Worm (Caenorhabditis elegans) whole organism, L4 larva: Measurements from ENCODE around the gene clec-266.

Experiments used
- F44E2.7 ChIP-seq: fragments of 200-800 bp; sonication (Bioruptor generic); IDR thresholded peaks from 2 replicates; pipeline ENCODE4 v2.1.2; 2022; ENCODE audit warnings: missing genetic modification characterization, missing compliant biosample characterization
- R02D3.7 ChIP-seq: fragments of 150-350 bp; sonication (generic microtip); optimal IDR thresholded peaks from 3 replicates; lab custom pipeline; 2014; ENCODE audit warnings: missing biosample characterization, missing genetic modification characterization
- T26A8.4 ChIP-seq: fragments of 200-800 bp; sonication (Bioruptor generic); IDR thresholded peaks from 2 replicates; pipeline ENCODE4 v1.3.6; 2022; ENCODE audit warnings: missing genetic modification characterization, missing compliant biosample characterization
- set-16 ChIP-seq: fragments of 200-800 bp; sonication (Bioruptor generic); IDR thresholded peaks from 2 replicates; pipeline ENCODE4 v1.3.6; 2022; ENCODE audit warnings: missing genetic modification reagents, missing genetic modification characterization, missing compliant biosample characterization
- unc-62 ChIP-seq, 3 experiments: fragments of 150-350 bp in 1 of 3; sonication (generic microtip); optimal IDR thresholded peaks in 2 of 3; peaks in 1 of 3; 1 replicate in 1 of 3; 2 replicates in 2 of 3; lab custom pipeline; 2014 to 2017; ENCODE audit warnings: missing biosample characterization in 3 of 3, missing genetic modification characterization in 3 of 3, missing genetic modification reagents in 3 of 3, missing genotype in 1 of 3
- zag-1 ChIP-seq: fragments of 150-350 bp; optimal IDR thresholded peaks from 2 replicates; lab custom pipeline; 2014; ENCODE audit warnings: missing biosample characterization, missing genetic modification characterization

Gene clec-266

ce11 chrX:6583385-6583784 lies 39.3 kb downstream of the clec-266 start:
- TF ChIP-seq unc-62 (GFP tag; optimal IDR thresholded peaks at IDR 0.05 in 1 of 2; lab: Kevin White, UChicago) (peak in 1 of 2 experiments; percentile 93), unc-62 (tag; optimal IDR thresholded peaks at IDR 0.05; lab: Kevin White, UChicago) (no peak), zag-1 (no peak)

DNA sequence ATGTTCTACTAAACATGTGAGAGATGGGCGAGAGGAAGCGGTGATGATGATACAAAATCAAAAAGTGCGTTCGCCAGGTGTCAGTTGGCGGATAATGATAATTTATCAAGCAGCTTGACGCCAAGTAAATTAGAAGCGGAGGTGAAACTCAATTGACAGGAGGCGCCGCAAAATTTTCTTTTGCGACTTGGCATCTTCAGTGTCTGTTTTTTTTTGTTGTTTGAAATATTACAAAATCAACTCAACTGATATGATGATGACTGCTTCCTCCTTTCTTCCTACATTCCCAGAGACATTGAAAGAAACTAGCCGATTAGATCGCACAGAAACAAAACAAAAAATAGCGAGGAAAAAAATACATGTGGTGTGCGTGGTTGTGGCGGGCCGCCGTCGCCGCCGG lies 46.7 kb downstream of the clec-266 start:
- TF ChIP-seq T26A8.4 (GFP tag; lab: Robert Waterston, UW) (no peak), unc-62 (GFP tag; optimal IDR thresholded peaks at IDR 0.05 in 1 of 2; lab: Kevin White, UChicago) (peak in 1 of 2 experiments; percentile 95), unc-62 (tag; optimal IDR thresholded peaks at IDR 0.05; lab: Kevin White, UChicago) (no peak)

DNA sequence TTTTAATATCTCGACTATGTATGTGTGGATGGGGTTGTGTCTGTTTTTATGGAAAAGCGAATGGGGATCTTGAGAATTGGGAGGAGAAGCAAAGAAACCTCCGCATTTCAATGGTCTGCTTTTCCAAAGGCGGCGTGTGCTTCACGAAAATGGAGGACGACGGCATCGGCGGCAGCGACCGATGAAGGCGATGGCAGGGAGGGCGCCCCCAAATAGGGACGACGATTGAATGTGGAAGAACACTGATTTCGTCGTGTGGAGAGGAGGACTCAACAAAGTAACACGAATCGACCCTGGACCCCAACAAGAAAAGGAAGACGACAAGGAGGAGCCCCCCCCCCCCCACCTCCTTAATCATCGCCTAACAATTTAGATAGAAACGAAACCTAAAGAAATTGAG lies 49.7 kb downstream of the clec-266 start:
- peak; percentile 57 for TF ChIP-seq set-16 (GFP tag; lab: Robert Waterston, UW)
- TF ChIP-seq R02D3.7 (tag; lab: Kevin White, UChicago): no peak
- TF ChIP-seq, all 104 proteins: peak for 1

DNA sequence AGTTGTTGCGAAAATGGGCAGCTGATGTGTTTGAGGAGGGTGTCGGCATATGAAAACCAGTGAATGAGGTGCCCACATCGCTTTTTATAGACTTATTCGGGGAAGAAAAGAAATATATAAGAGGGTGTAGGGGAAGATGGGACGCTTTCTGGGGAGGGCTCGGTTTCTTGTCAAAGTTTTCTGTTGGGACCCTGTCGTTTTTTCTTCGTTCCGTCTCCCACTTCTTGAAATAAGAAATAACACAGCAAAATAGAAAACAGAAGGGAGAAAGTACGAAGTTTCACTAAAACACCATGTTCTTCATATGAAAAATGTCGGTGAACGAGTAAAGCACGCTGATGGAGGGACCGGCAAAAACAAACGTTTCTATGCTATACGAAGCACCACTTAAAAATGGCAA lies 53.1 kb downstream of the clec-266 start, which contains the start of gene dop-3:
Gene dop-3, minus strand, starts transcription at position 101 of the 400 bp plus-strand sequence.
- TF ChIP-seq unc-62 (GFP tag; optimal IDR thresholded peaks at IDR 0.05 in 1 of 2; lab: Kevin White, UChicago) (peak in 1 of 2 experiments; percentile 71), unc-62 (tag; optimal IDR thresholded peaks at IDR 0.05; lab: Kevin White, UChicago) (no peak), F44E2.7 (no peak)
